Worm (Caenorhabditis elegans): ENCODE results near the gene ZC443.1.

DNA sequence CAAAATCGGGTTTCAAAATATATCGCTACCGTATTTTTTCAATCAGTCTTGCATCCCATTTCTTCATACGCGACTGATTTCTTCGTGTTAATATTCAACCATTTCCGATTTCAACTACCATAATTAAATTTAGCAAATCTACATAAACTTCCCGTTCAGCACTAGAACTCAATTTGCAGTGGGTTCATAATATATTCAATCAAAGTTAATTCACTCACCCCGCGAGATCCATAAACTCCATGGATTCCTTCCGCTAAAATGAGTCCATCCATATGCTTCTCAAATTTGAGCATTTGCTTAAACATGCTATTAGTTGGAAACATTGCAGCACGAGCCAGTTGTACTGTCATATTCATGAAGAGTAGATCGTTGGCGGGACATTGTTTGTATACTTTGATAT lies 8.6 kb upstream of the ZC443.1 start:
- no peak for TF ChIP-seq tbx-37 (GFP tag; conservative IDR thresholded peaks at IDR 0.05)
- TF ChIP-seq ceh-36 (tag; optimal IDR thresholded peaks at IDR 0.05), result no peak
- no peak for TF ChIP-seq sea-1 (GFP tag; conservative IDR thresholded peaks at IDR 0.05)
- TF ChIP-seq ama-1 (optimal IDR thresholded peaks at IDR 0.05), result no peak
- TF ChIP-seq ets-7 (tag; optimal IDR thresholded peaks at IDR 0.05), result no peak
- no peak for TF ChIP-seq hmbx-1 (tag; optimal IDR thresholded peaks at IDR 0.05)
- TF ChIP-seq hmg-4 (GFP tag; optimal IDR thresholded peaks at IDR 0.05), result no peak
- TF ChIP-seq flt-1 (GFP tag; IDR thresholded peaks at IDR 0.05), result no peak
- no peak for TF ChIP-seq F13C5.2 (tag; optimal IDR thresholded peaks at IDR 0.05)
- TF ChIP-seq ceh-13 (GFP tag; optimal IDR thresholded peaks at IDR 0.05), result no peak
- no peak for TF ChIP-seq hnd-1 (tag; optimal IDR thresholded peaks at IDR 0.05)
- TF ChIP-seq pes-1 (GFP tag; IDR thresholded peaks at IDR 0.05), result no peak
- TF ChIP-seq scrt-1 (GFP tag; IDR thresholded peaks at IDR 0.05), result no peak
